Fruit fly (Drosophila melanogaster) whole organism, embryonic: ENCODE measurements around the gene alphaTub67C.

Experiments used
- B-H2 ChIP-seq: fragments of 200-800 bp; sonication (Bioruptor generic); optimal IDR thresholded peaks from 2 replicates; lab custom pipeline; 2018; ENCODE audit warnings: missing biosample characterization, mild to moderate bottlenecking, missing genetic modification characterization
- Bgb ChIP-seq: fragments of 200-800 bp; sonication (Bioruptor generic); IDR thresholded peaks from 2 replicates; pipeline ENCODE4 v1.3.6; 2022; ENCODE audit warnings: missing biosample characterization, missing genetic modification characterization; ENCODE audit not compliant: partially characterized antibody
- CG10543 ChIP-seq: fragments of 200-800 bp; sonication (Bioruptor generic); optimal IDR thresholded peaks from 3 replicates; lab custom pipeline; 2017; ENCODE audit warnings: missing biosample characterization, mild to moderate bottlenecking, missing genetic modification characterization, moderate library complexity
- CG12236 ChIP-seq: fragments of 200-800 bp; sonication (Bioruptor generic); optimal IDR thresholded peaks from 2 replicates; lab custom pipeline; 2016; ENCODE audit warnings: missing biosample characterization, missing genetic modification characterization
- CG12659 ChIP-seq: fragments of 200-800 bp; sonication (Bioruptor generic); optimal IDR thresholded peaks from 3 replicates; lab custom pipeline; 2017; ENCODE audit warnings: mild to moderate bottlenecking, missing biosample characterization, missing genetic modification reagents, missing genetic modification characterization
- CG12744 ChIP-seq: fragments of 200-800 bp; sonication (Bioruptor generic); optimal IDR thresholded peaks from 2 replicates; lab custom pipeline; 2016; ENCODE audit warnings: missing biosample characterization, missing genetic modification characterization
- CG15514 ChIP-seq: fragments of 200-800 bp; sonication (Bioruptor generic); optimal IDR thresholded peaks from 3 replicates; lab custom pipeline; 2017; ENCODE audit warnings: missing biosample characterization, missing genetic modification characterization, mild to moderate bottlenecking, moderate library complexity, missing genetic modification reagents
- CG17361 ChIP-seq: fragments of 200-800 bp; sonication (Bioruptor generic); IDR thresholded peaks from 3 replicates; pipeline ENCODE4 v1.3.6; 2022; ENCODE audit warnings: missing biosample characterization, missing genetic modification characterization
- CG18599 ChIP-seq: fragments of 200-800 bp; sonication (Bioruptor generic); optimal IDR thresholded peaks from 3 replicates; lab custom pipeline; 2017; ENCODE audit warnings: missing biosample characterization, missing genetic modification characterization, mild to moderate bottlenecking, moderate library complexity, missing genetic modification reagents
- CG31365 ChIP-seq: fragments of 200-800 bp; sonication (Bioruptor generic); optimal IDR thresholded peaks from 2 replicates; lab custom pipeline; 2018; ENCODE audit warnings: missing biosample characterization, mild to moderate bottlenecking, missing genetic modification characterization
- CG32532 ChIP-seq: fragments of 200-800 bp; sonication (Bioruptor generic); IDR thresholded peaks from 2 replicates; pipeline ENCODE4 v1.3.6; 2022; ENCODE audit warnings: missing biosample characterization, missing genetic modification characterization
- CG34376 ChIP-seq: fragments of 200-800 bp; sonication (Bioruptor generic); optimal IDR thresholded peaks from 2 replicates; lab custom pipeline; 2018; ENCODE audit warnings: missing biosample characterization, mild to moderate bottlenecking, missing genetic modification characterization
- CG34422 ChIP-seq: fragments of 200-800 bp; sonication (Bioruptor generic); IDR thresholded peaks from 3 replicates; pipeline ENCODE4 v1.3.6; 2022; ENCODE audit warnings: missing biosample characterization, missing genetic modification characterization
- CG6254 ChIP-seq: fragments of 200-800 bp; sonication (Bioruptor generic); optimal IDR thresholded peaks from 3 replicates; lab custom pipeline; 2017; ENCODE audit warnings: mild to moderate bottlenecking, missing biosample characterization, missing genetic modification reagents, missing genetic modification characterization
- CG6765 ChIP-seq: fragments of 200-800 bp; sonication (Bioruptor generic); optimal IDR thresholded peaks from 3 replicates; lab custom pipeline; 2017; ENCODE audit warnings: missing biosample characterization, mild to moderate bottlenecking, missing genetic modification characterization
- CkIIα-i1 ChIP-seq: fragments of 200-800 bp; sonication (Bioruptor generic); IDR thresholded peaks from 2 replicates; pipeline ENCODE4 v1.3.6; 2022; ENCODE audit warnings: missing biosample characterization, missing genetic modification characterization
- Doc3 ChIP-seq: fragments of 200-800 bp; sonication (Bioruptor generic); IDR thresholded peaks from 3 replicates; pipeline ENCODE4 v1.3.6; 2022; ENCODE audit warnings: missing biosample characterization, missing genetic modification characterization; ENCODE audit not compliant: partially characterized antibody
- Dp ChIP-seq: fragments of 200-800 bp; sonication (Bioruptor generic); optimal IDR thresholded peaks from 2 replicates; lab custom pipeline; 2018; ENCODE audit warnings: missing biosample characterization, mild to moderate bottlenecking, missing genetic modification characterization, moderate library complexity
- Dref ChIP-seq: fragments of 200-800 bp; sonication (Bioruptor generic); IDR thresholded peaks from 2 replicates; pipeline ENCODE4 v1.3.6; 2022; ENCODE audit warnings: missing biosample characterization, missing genetic modification characterization
- Gsc ChIP-seq: fragments of 200-800 bp; sonication (Bioruptor generic); IDR thresholded peaks from 2 replicates; pipeline ENCODE4 v1.3.6; 2022; ENCODE audit warnings: missing biosample characterization, missing genetic modification characterization
- HLH4C ChIP-seq: fragments of 200-800 bp; sonication (Bioruptor generic); IDR thresholded peaks from 3 replicates; pipeline ENCODE4 v1.3.6; 2022; ENCODE audit warnings: missing biosample characterization, missing genetic modification characterization; ENCODE audit not compliant: partially characterized antibody
- Hmx ChIP-seq: fragments of 200-800 bp; sonication (Bioruptor generic); optimal IDR thresholded peaks from 2 replicates; lab custom pipeline; 2016; ENCODE audit warnings: missing biosample characterization, missing genetic modification characterization
- Lpt ChIP-seq: fragments of >200 bp; optimal IDR thresholded peaks from 2 replicates; lab custom pipeline; 2018; ENCODE audit warnings: missing biosample characterization, missing genetic modification characterization
- MESR4 ChIP-seq: fragments of 200-800 bp; sonication (Bioruptor generic); optimal IDR thresholded peaks from 2 replicates; lab custom pipeline; 2018; ENCODE audit warnings: missing biosample characterization, mild to moderate bottlenecking, missing genetic modification characterization, moderate library complexity
- Six4 ChIP-seq: fragments of 200-800 bp; sonication (Bioruptor generic); optimal IDR thresholded peaks from 2 replicates; lab custom pipeline; 2016; ENCODE audit warnings: missing biosample characterization, missing genetic modification characterization
- Spps ChIP-seq: fragments of 200-800 bp; sonication (Bioruptor generic); optimal IDR thresholded peaks from 2 replicates; lab custom pipeline; 2018; ENCODE audit warnings: missing biosample characterization, mild to moderate bottlenecking, missing genetic modification characterization
- Vsx1 ChIP-seq: fragments of 200-800 bp; sonication (Bioruptor generic); optimal IDR thresholded peaks from 2 replicates; lab custom pipeline; 2017; ENCODE audit warnings: missing biosample characterization, mild to moderate bottlenecking, missing genetic modification characterization, missing genetic modification reagents
- YL-1 ChIP-seq: fragments of 200-800 bp; sonication (Bioruptor generic); optimal IDR thresholded peaks from 3 replicates; lab custom pipeline; 2017; ENCODE audit warnings: missing biosample characterization, mild to moderate bottlenecking, missing genetic modification characterization
- amos ChIP-seq: fragments of 200-800 bp; sonication (Bioruptor generic); IDR thresholded peaks from 2 replicates; pipeline ENCODE4 v1.3.6; 2022; ENCODE audit warnings: missing biosample characterization, missing genetic modification characterization; ENCODE audit not compliant: partially characterized antibody
- ara ChIP-seq: fragments of 200-800 bp; sonication (Bioruptor generic); IDR thresholded peaks from 2 replicates; pipeline ENCODE4 v1.3.6; 2022; ENCODE audit warnings: missing biosample characterization, missing genetic modification characterization
- ase ChIP-seq: fragments of 200-800 bp; sonication (Bioruptor generic); IDR thresholded peaks from 3 replicates; pipeline ENCODE4 v1.3.6; 2022; ENCODE audit warnings: missing biosample characterization, missing genetic modification characterization
- ato ChIP-seq: fragments of 200-800 bp; sonication (Bioruptor generic); IDR thresholded peaks from 2 replicates; pipeline ENCODE4 v1.3.6; 2022; ENCODE audit warnings: missing biosample characterization, missing genetic modification characterization; ENCODE audit not compliant: partially characterized antibody
- dimm ChIP-seq: fragments of 200-800 bp; sonication (Bioruptor generic); IDR thresholded peaks from 2 replicates; pipeline ENCODE4 v1.3.6; 2022; ENCODE audit warnings: missing biosample characterization, missing genetic modification characterization
- her ChIP-seq: fragments of 200-800 bp; sonication (Bioruptor generic); optimal IDR thresholded peaks from 2 replicates; lab custom pipeline; 2016; ENCODE audit warnings: missing biosample characterization, missing genetic modification characterization
- ind ChIP-seq: fragments of 200-800 bp; sonication (Bioruptor generic); optimal IDR thresholded peaks from 3 replicates; lab custom pipeline; 2016; ENCODE audit warnings: missing biosample characterization, missing genetic modification characterization
- jumu ChIP-seq: fragments of 200-800 bp; sonication (Bioruptor generic); optimal IDR thresholded peaks from 3 replicates; lab custom pipeline; 2016; ENCODE audit warnings: missing biosample characterization, missing genetic modification characterization
- kah ChIP-seq: fragments of 200-800 bp; sonication (Bioruptor generic); optimal IDR thresholded peaks from 2 replicates; lab custom pipeline; 2018; ENCODE audit warnings: missing biosample characterization, mild to moderate bottlenecking, missing genetic modification characterization
- lov ChIP-seq, 2 experiments: fragments of 200-800 bp in 1 of 2; fragments of >200 bp in 1 of 2; sonication (Bioruptor generic) in 1 of 2; IDR thresholded peaks in 1 of 2; optimal IDR thresholded peaks in 1 of 2; 2 replicates in 1 of 2; 3 replicates in 1 of 2; pipeline versions ENCODE4 v1.3.6 to Lab custom; 2017 to 2022; ENCODE audit warnings: missing biosample characterization in 1 of 2, missing genetic modification characterization in 1 of 2
- nerfin-1 ChIP-seq: fragments of 200-800 bp; sonication (Bioruptor generic); optimal IDR thresholded peaks from 3 replicates; lab custom pipeline; 2019; ENCODE audit warnings: missing biosample characterization, mild to moderate bottlenecking, missing genetic modification characterization, moderate library complexity
- nerfin-2 ChIP-seq: fragments of 200-800 bp; sonication (Bioruptor generic); IDR thresholded peaks from 2 replicates; pipeline ENCODE4 v1.3.6; 2022; ENCODE audit warnings: missing biosample characterization, missing genetic modification characterization; ENCODE audit not compliant: partially characterized antibody
- nom ChIP-seq: fragments of 200-800 bp; sonication (Bioruptor generic); optimal IDR thresholded peaks from 2 replicates; lab custom pipeline; 2017; ENCODE audit warnings: missing biosample characterization, missing genetic modification characterization, mild to moderate bottlenecking, moderate library complexity, missing genetic modification reagents
- pzg ChIP-seq: fragments of 200-800 bp; sonication (Bioruptor generic); optimal IDR thresholded peaks from 3 replicates; lab custom pipeline; 2018; ENCODE audit warnings: missing biosample characterization, mild to moderate bottlenecking, missing genetic modification characterization, moderate library complexity
- salm ChIP-seq: fragments of 200-800 bp; sonication (Bioruptor generic); optimal IDR thresholded peaks from 2 replicates; lab custom pipeline; 2018; ENCODE audit warnings: missing biosample characterization, mild to moderate bottlenecking, missing genetic modification characterization
- scrt ChIP-seq: fragments of 200-800 bp; sonication (Bioruptor generic); optimal IDR thresholded peaks from 2 replicates; lab custom pipeline; 2018; ENCODE audit warnings: missing biosample characterization, mild to moderate bottlenecking, missing genetic modification characterization, moderate library complexity
- sna ChIP-seq: fragments of 200-800 bp; sonication (Bioruptor generic); IDR thresholded peaks from 2 replicates; pipeline ENCODE4 v1.3.6; 2022; ENCODE audit warnings: missing biosample characterization, missing genetic modification characterization; ENCODE audit not compliant: partially characterized antibody
- sqz ChIP-seq: fragments of 200-800 bp; sonication (Bioruptor generic); optimal IDR thresholded peaks from 3 replicates; lab custom pipeline; 2018; ENCODE audit warnings: missing biosample characterization, mild to moderate bottlenecking, missing genetic modification characterization
- tll ChIP-seq, 2 experiments: fragments of 200-800 bp in 1 of 2; fragments of >200 bp in 1 of 2; sonication (Bioruptor generic) in 1 of 2; optimal IDR thresholded peaks; 2 replicates each; lab custom pipeline; 2017 to 2019; ENCODE audit warnings: missing biosample characterization in 2 of 2, missing genetic modification characterization in 2 of 2, mild to moderate bottlenecking in 1 of 2, moderate library complexity in 1 of 2
- twi ChIP-seq: fragments of 200-800 bp; optimal IDR thresholded peaks from 2 replicates; lab custom pipeline; 2019; ENCODE audit warnings: missing biosample characterization, mild to moderate bottlenecking, missing genetic modification characterization, moderate library complexity
- vfl ChIP-seq: fragments of 200-800 bp; sonication (Bioruptor generic); optimal IDR thresholded peaks from 2 replicates; lab custom pipeline; 2016; ENCODE audit warnings: missing biosample characterization, missing genetic modification characterization

alphaTub67C gene

DNA sequence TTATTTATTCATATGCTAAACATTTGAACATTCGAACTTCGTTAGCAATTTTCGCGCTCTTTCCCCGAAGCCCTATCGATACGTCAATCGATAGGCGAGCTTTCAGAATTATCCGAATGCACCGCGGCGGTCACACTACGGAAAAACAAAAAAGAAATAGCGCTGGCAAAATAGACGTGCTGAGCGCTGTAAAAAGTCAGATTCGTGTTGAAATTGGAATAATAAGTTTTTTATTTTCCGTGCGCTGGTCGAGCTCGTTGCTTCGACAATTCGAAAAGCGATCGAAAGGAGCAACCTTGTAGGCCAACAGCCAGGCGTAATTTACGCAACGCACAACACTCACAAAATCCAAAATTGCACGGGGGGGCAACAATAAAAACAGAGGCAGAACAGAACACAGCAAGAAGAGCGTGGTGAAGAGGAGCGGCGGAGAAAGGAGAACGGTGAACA lies 17.1 kb downstream of the alphaTub67C start, which contains the start of gene Ubc4 (continued):
- peak; percentile 81 for TF ChIP-seq HLH4C (GFP tag; lab: Robert Waterston, UW)
- TF ChIP-seq Gsc (GFP tag; lab: Robert Waterston, UW) = no peak
- TF ChIP-seq CG34422 = 0 out of 3 replicates have a peak, but pooled peaks have one; percentile 28
- no peak for TF ChIP-seq CG18599
- peak; percentile 93 for TF ChIP-seq Dref (GFP tag; lab: Robert Waterston, UW)
- TF ChIP-seq CG10543 (GFP tag; lab: Kevin White, UChicago) = no peak
- TF ChIP-seq Bgb (GFP tag; lab: Robert Waterston, UW) = peak; percentile 93
- TF ChIP-seq ara = no peak
- no peak for TF ChIP-seq nerfin-1
- TF ChIP-seq salm = no peak
- TF ChIP-seq CG32532 (GFP tag; lab: Robert Waterston, UW) = peak; percentile 32; the same call in 1 of the 2 replicates
- no peak for TF ChIP-seq CG31365 (tag; lab: Kevin White, UChicago)
- TF ChIP-seq her = peak; percentile 19
- TF ChIP-seq sna (GFP tag; lab: Robert Waterston, UW) = peak; percentile 88
- peak; percentile 65 for TF ChIP-seq YL-1 (GFP tag; lab: Kevin White, UChicago)
- no peak for TF ChIP-seq Six4 (GFP tag; lab: Kevin White, UChicago)
- no peak for TF ChIP-seq CkIIα-i1
- no peak for TF ChIP-seq sqz (GFP tag; lab: Kevin White, UChicago)
- TF ChIP-seq Dp (GFP tag; lab: Kevin White, UChicago) = peak; percentile 97
- TF ChIP-seq twi (tag; lab: Kevin White, UChicago) = no peak
- no peak for TF ChIP-seq CG6254 (GFP tag; lab: Kevin White, UChicago)
- TF ChIP-seq pzg (GFP tag; lab: Kevin White, UChicago) = peak; percentile 92
- no peak for TF ChIP-seq jumu (GFP tag; lab: Kevin White, UChicago)
- no peak for TF ChIP-seq lov (optimal IDR thresholded peaks at IDR 0.05; lab: Kevin White, UChicago)
- no peak for TF ChIP-seq lov (GFP tag; IDR thresholded peaks at IDR 0.05; lab: Robert Waterston, UW)
- TF ChIP-seq dimm (GFP tag; lab: Robert Waterston, UW) = no peak
- TF ChIP-seq ase (GFP tag; lab: Robert Waterston, UW) = no peak
- TF ChIP-seq vfl (GFP tag; lab: Kevin White, UChicago) = peak; percentile 13
- no peak for TF ChIP-seq CG12744 (GFP tag; lab: Kevin White, UChicago)
- peak; percentile 53 for TF ChIP-seq CG15514 (GFP tag; lab: Kevin White, UChicago)
- TF ChIP-seq amos = peak; percentile 91; the same call in 1 of the 2 replicates
- TF ChIP-seq scrt (GFP tag; lab: Kevin White, UChicago) = no peak
- no peak for TF ChIP-seq CG17361 (GFP tag; lab: Robert Waterston, UW)
- peak; percentile 56 for TF ChIP-seq nerfin-2
- TF ChIP-seq Hmx (GFP tag; lab: Kevin White, UChicago) = no peak
- TF ChIP-seq Vsx1 (GFP tag; lab: Kevin White, UChicago) = no peak
- peak; percentile 73 for TF ChIP-seq Doc3
- peak; percentile 77 for TF ChIP-seq ato (GFP tag; lab: Robert Waterston, UW)
- peak; percentile 73 for TF ChIP-seq MESR4 (GFP tag; lab: Kevin White, UChicago)
- no peak for TF ChIP-seq Spps (tag; lab: Kevin White, UChicago)
- TF ChIP-seq Lpt (GFP tag; lab: Kevin White, UChicago) = no peak
- TF ChIP-seq CG34376 (GFP tag; lab: Kevin White, UChicago) = peak; percentile 3
- TF ChIP-seq nom (GFP tag; lab: Kevin White, UChicago) = peak; percentile 52
- TF ChIP-seq tll (GFP tag; optimal IDR thresholded peaks at IDR 0.05; lab: Kevin White, UChicago) = no peak
- TF ChIP-seq kah (GFP tag; lab: Kevin White, UChicago) = no peak
- TF ChIP-seq CG12659 (GFP tag; lab: Kevin White, UChicago) = peak; percentile 57
- no peak for TF ChIP-seq CG6765 (GFP tag; lab: Kevin White, UChicago)
- TF ChIP-seq B-H2 (GFP tag; lab: Kevin White, UChicago) = no peak
- no peak for TF ChIP-seq ind
- TF ChIP-seq CG12236 (GFP tag; lab: Kevin White, UChicago) = no peak
